Fruit fly (Drosophila melanogaster): ENCODE data around the gene CG2924.

The CG2924 gene

dm6 chrX:2298708-2299370 is 28.3 kb upstream of the CG2924 start (continued):
- peak; percentile 11 for TF ChIP-seq CG31388 (GFP tag; optimal IDR thresholded peaks at IDR 0.05)
- TF ChIP-seq CG16779 (GFP tag; IDR thresholded peaks at IDR 0.05): no peak
- no peak for TF ChIP-seq hkb (optimal IDR thresholded peaks at IDR 0.05)
- peak; percentile 87 for TF ChIP-seq hkb (GFP tag; IDR thresholded peaks at IDR 0.05)
- TF ChIP-seq CG6854 (GFP tag; optimal IDR thresholded peaks at IDR 0.05): peak; percentile 20
- TF ChIP-seq Dip3 (GFP tag; optimal IDR thresholded peaks at IDR 0.05): peak; percentile 10
- TF ChIP-seq CG2129 (GFP tag; IDR thresholded peaks at IDR 0.05; ENCODE audit: partially characterized antibody): no peak
- TF ChIP-seq insv (GFP tag; optimal IDR thresholded peaks at IDR 0.05): no peak
- TF ChIP-seq CG7271 (tag; optimal IDR thresholded peaks at IDR 0.05): peak; percentile 68
- TF ChIP-seq gce (GFP tag; IDR thresholded peaks at IDR 0.05): peak; percentile 85
- TF ChIP-seq dimm (GFP tag; IDR thresholded peaks at IDR 0.05): peak; percentile 58; the same call in 1 of the 2 replicates
- TF ChIP-seq grn (GFP tag; optimal IDR thresholded peaks at IDR 0.05): peak; percentile 46
- no peak for TF ChIP-seq wdn (GFP tag; IDR thresholded peaks at IDR 0.05)
- TF ChIP-seq sisA (GFP tag; IDR thresholded peaks at IDR 0.05): peak; percentile 67
- TF ChIP-seq Xbp1 (GFP tag; optimal IDR thresholded peaks at IDR 0.05): peak; percentile 80
- no peak for TF ChIP-seq Dbx (GFP tag; IDR thresholded peaks at IDR 0.05)
- TF ChIP-seq Kr (GFP tag; optimal IDR thresholded peaks at IDR 0.05): peak; percentile 76
- peak; percentile 72 for TF ChIP-seq CG7556 (GFP tag; optimal IDR thresholded peaks at IDR 0.05)
- TF ChIP-seq CG9817 (tag; optimal IDR thresholded peaks at IDR 0.05): peak; percentile 19
- TF ChIP-seq CG15696 (tag; optimal IDR thresholded peaks at IDR 0.05): peak; percentile 75
- TF ChIP-seq Awh (GFP tag; IDR thresholded peaks at IDR 0.05): peak; percentile 89
- TF ChIP-seq her (GFP tag; optimal IDR thresholded peaks at IDR 0.05): peak; percentile 81
- no peak for TF ChIP-seq Dfd (GFP tag; optimal IDR thresholded peaks at IDR 0.05)
- TF ChIP-seq CG18599 (GFP tag; optimal IDR thresholded peaks at IDR 0.05): peak; percentile 70
- peak; percentile 44 for TF ChIP-seq CG12299 (tag; optimal IDR thresholded peaks at IDR 0.05)
- peak; percentile 79 for TF ChIP-seq CG6813 (GFP tag; optimal IDR thresholded peaks at IDR 0.05)
- peak; percentile 80 for TF ChIP-seq CG7839 (tag; optimal IDR thresholded peaks at IDR 0.05)
- TF ChIP-seq CG4404 (GFP tag; IDR thresholded peaks at IDR 0.05): peak; percentile 61
- peak; percentile 85 for TF ChIP-seq H2.0 (GFP tag; IDR thresholded peaks at IDR 0.05)
- TF ChIP-seq CG16813 (GFP tag; IDR thresholded peaks at IDR 0.05; ENCODE audit: partially characterized antibody): no peak
- peak; percentile 32 for TF ChIP-seq kay (GFP tag; optimal IDR thresholded peaks at IDR 0.05)
- no peak for TF ChIP-seq exex (tag; optimal IDR thresholded peaks at IDR 0.05)
- peak; percentile 44; the same call in 1 of the 2 replicates for TF ChIP-seq CG11247 (GFP tag; IDR thresholded peaks at IDR 0.05)
- TF ChIP-seq CG3407 (GFP tag; optimal IDR thresholded peaks at IDR 0.05): peak; percentile 83
- TF ChIP-seq fd102C (GFP tag; optimal IDR thresholded peaks at IDR 0.05): peak; percentile 90
- peak; percentile 96 for TF ChIP-seq CG1603 (tag; optimal IDR thresholded peaks at IDR 0.05)
- TF ChIP-seq CG10431 (GFP tag; optimal IDR thresholded peaks at IDR 0.05): peak; percentile 55
- peak; percentile 77 for TF ChIP-seq CG8290 (GFP tag; optimal IDR thresholded peaks at IDR 0.05)
- TF ChIP-seq CG8290 (tag; optimal IDR thresholded peaks at IDR 0.05): peak; percentile 54 to 75
- TF ChIP-seq CG12769 (tag; optimal IDR thresholded peaks at IDR 0.05): peak; percentile 67
- peak; percentile 83 for TF ChIP-seq CG1602 (GFP tag; optimal IDR thresholded peaks at IDR 0.05)
- TF ChIP-seq CG17359 (tag; optimal IDR thresholded peaks at IDR 0.05): peak; percentile 84
- TF ChIP-seq ase (GFP tag; IDR thresholded peaks at IDR 0.05): peak; percentile 84
- peak; percentile 29 for TF ChIP-seq vfl (GFP tag; optimal IDR thresholded peaks at IDR 0.05)
- peak; percentile 61 for TF ChIP-seq crol (GFP tag; IDR thresholded peaks at IDR 0.05)
- no peak for TF ChIP-seq C15 (GFP tag; IDR thresholded peaks at IDR 0.05)
- TF ChIP-seq CG1792 (GFP tag; optimal IDR thresholded peaks at IDR 0.05): peak; percentile 52
- no peak; the same call in 1 of the 2 replicates for TF ChIP-seq Ravus (GFP tag; IDR thresholded peaks at IDR 0.05)
- peak; percentile 74 to 94 for TF ChIP-seq bsh (GFP tag; optimal IDR thresholded peaks at IDR 0.05)
- TF ChIP-seq PHDP (tag; optimal IDR thresholded peaks at IDR 0.05): peak; percentile 80

All from whole organism, embryonic.